Fruit fly (Drosophila melanogaster) whole organism, embryonic: ENCODE measurements around the gene Atat.
A peak's percentile ranks its signal among the peaks of the same experiment; 100 is the strongest.

Source experiments
- Aef1 ChIP-seq: fragments of 200-800 bp; sonication (Bioruptor generic); IDR thresholded peaks from 3 replicates; pipeline ENCODE4 v1.3.6; 2022; ENCODE audit warnings: missing biosample characterization, missing genetic modification characterization
- Asciz ChIP-seq: fragments of 200-800 bp; sonication (Bioruptor generic); optimal IDR thresholded peaks from 2 replicates; lab custom pipeline; 2017; ENCODE audit warnings: missing biosample characterization, mild to moderate bottlenecking, missing genetic modification characterization, missing genetic modification reagents
- CG11085 ChIP-seq: fragments of 200-800 bp; sonication (Bioruptor generic); IDR thresholded peaks from 2 replicates; pipeline ENCODE4 v1.3.6; 2022; ENCODE audit warnings: missing biosample characterization, missing genetic modification characterization
- CG11093 ChIP-seq: fragments of 200-800 bp; sonication (Bioruptor generic); IDR thresholded peaks from 3 replicates; pipeline ENCODE4 v1.3.6; 2022; ENCODE audit warnings: missing biosample characterization, missing genetic modification characterization
- CG11504 ChIP-seq: fragments of 200-800 bp; sonication (Bioruptor generic); optimal IDR thresholded peaks from 3 replicates; lab custom pipeline; 2019; ENCODE audit warnings: missing biosample characterization, mild to moderate bottlenecking, missing genetic modification characterization, moderate library complexity
- CG13775 ChIP-seq: fragments of 200-800 bp; sonication (Bioruptor generic); optimal IDR thresholded peaks from 3 replicates; lab custom pipeline; 2017; ENCODE audit warnings: missing biosample characterization, mild to moderate bottlenecking, missing genetic modification characterization
- CG16815 ChIP-seq: fragments of 200-800 bp; sonication (Bioruptor generic); optimal IDR thresholded peaks from 3 replicates; lab custom pipeline; 2017; ENCODE audit warnings: missing biosample characterization, mild to moderate bottlenecking, missing genetic modification characterization
- CG17385 ChIP-seq: fragments of 200-800 bp; sonication (Bioruptor generic); optimal IDR thresholded peaks from 3 replicates; lab custom pipeline; 2018; ENCODE audit warnings: missing biosample characterization, mild to moderate bottlenecking, missing genetic modification characterization
- CG17912 ChIP-seq: fragments of 200-800 bp; sonication (Bioruptor generic); optimal IDR thresholded peaks from 2 replicates; lab custom pipeline; 2018; ENCODE audit warnings: missing biosample characterization, mild to moderate bottlenecking, missing genetic modification characterization
- CG2678 ChIP-seq: fragments of 200-800 bp; sonication (Bioruptor generic); optimal IDR thresholded peaks from 3 replicates; lab custom pipeline; 2019; ENCODE audit warnings: missing biosample characterization, mild to moderate bottlenecking, missing genetic modification characterization, moderate library complexity
- CG3163 ChIP-seq: fragments of 200-800 bp; sonication (Bioruptor generic); optimal IDR thresholded peaks from 3 replicates; lab custom pipeline; 2016; ENCODE audit warnings: missing biosample characterization, missing genetic modification characterization
- CG4328 ChIP-seq: fragments of 200-800 bp; sonication (Bioruptor generic); optimal IDR thresholded peaks from 3 replicates; lab custom pipeline; 2017; ENCODE audit warnings: missing biosample characterization, missing genetic modification reagents, missing genetic modification characterization
- CG4404 ChIP-seq: fragments of 200-800 bp; sonication (Bioruptor generic); IDR thresholded peaks from 2 replicates; pipeline ENCODE4 v1.3.6; 2022; ENCODE audit warnings: missing biosample characterization, missing genetic modification characterization
- CG7372 ChIP-seq: fragments of 200-800 bp; sonication (Bioruptor generic); IDR thresholded peaks from 2 replicates; pipeline ENCODE4 v1.3.6; 2022; ENCODE audit warnings: missing biosample characterization, missing genetic modification characterization
- CG7987 ChIP-seq: fragments of 200-800 bp; sonication (Bioruptor generic); optimal IDR thresholded peaks from 2 replicates; lab custom pipeline; 2018; ENCODE audit warnings: missing biosample characterization, mild to moderate bottlenecking, missing genetic modification characterization, moderate library complexity
- CG9797 ChIP-seq: fragments of 200-800 bp; sonication (Bioruptor generic); optimal IDR thresholded peaks from 3 replicates; lab custom pipeline; 2018; ENCODE audit warnings: missing biosample characterization, mild to moderate bottlenecking, missing genetic modification characterization
- CHES-1-like ChIP-seq: fragments of 200-800 bp; sonication (Bioruptor generic); optimal IDR thresholded peaks from 2 replicates; lab custom pipeline; 2016; ENCODE audit warnings: missing biosample characterization, missing genetic modification characterization
- CoRest ChIP-seq: fragments of 200-800 bp; sonication (Bioruptor generic); optimal IDR thresholded peaks from 3 replicates; lab custom pipeline; 2018; ENCODE audit warnings: missing biosample characterization, mild to moderate bottlenecking, missing genetic modification characterization, moderate library complexity
- CrebB ChIP-seq: fragments of 200-800 bp; sonication (Bioruptor generic); optimal IDR thresholded peaks from 3 replicates; lab custom pipeline; 2018; ENCODE audit warnings: missing biosample characterization, mild to moderate bottlenecking, missing genetic modification characterization
- Dfd ChIP-seq, 2 experiments: fragments of >200 bp; optimal IDR thresholded peaks; 2 replicates each; lab custom pipeline; 2017; ENCODE audit warnings: missing biosample characterization in 2 of 2, missing genetic modification characterization in 2 of 2
- Dref ChIP-seq: fragments of 200-800 bp; sonication (Bioruptor generic); IDR thresholded peaks from 2 replicates; pipeline ENCODE4 v1.3.6; 2022; ENCODE audit warnings: missing biosample characterization, missing genetic modification characterization
- Drgx ChIP-seq: fragments of 200-800 bp; sonication (Bioruptor generic); IDR thresholded peaks from 2 replicates; pipeline ENCODE4 v1.3.6; 2022; ENCODE audit warnings: missing biosample characterization, missing genetic modification characterization
- Hand ChIP-seq: fragments of 200-800 bp; sonication (Bioruptor generic); optimal IDR thresholded peaks from 2 replicates; lab custom pipeline; 2017; ENCODE audit warnings: mild to moderate bottlenecking, missing biosample characterization, missing genetic modification reagents, missing genetic modification characterization
- Hmr ChIP-seq: fragments of 200-800 bp; sonication (Bioruptor generic); optimal IDR thresholded peaks from 3 replicates; lab custom pipeline; 2017; ENCODE audit warnings: mild to moderate bottlenecking, missing biosample characterization, missing genetic modification reagents, missing genetic modification characterization
- Hr3 ChIP-seq: fragments of 200-800 bp; sonication (Bioruptor generic); optimal IDR thresholded peaks from 3 replicates; lab custom pipeline; 2016; ENCODE audit warnings: missing biosample characterization, missing genetic modification characterization
- Mad ChIP-seq: fragments of 200-800 bp; sonication (Bioruptor generic); optimal IDR thresholded peaks from 2 replicates; lab custom pipeline; 2016; ENCODE audit warnings: missing biosample characterization, missing genetic modification characterization
- Max ChIP-seq: fragments of 200-800 bp; sonication (Bioruptor generic); optimal IDR thresholded peaks from 2 replicates; lab custom pipeline; 2016; ENCODE audit warnings: missing biosample characterization, mild to moderate bottlenecking, missing genetic modification characterization
- Meics ChIP-seq: fragments of 200-800 bp; sonication (Bioruptor generic); optimal IDR thresholded peaks from 2 replicates; lab custom pipeline; 2017; ENCODE audit warnings: missing biosample characterization, mild to moderate bottlenecking, missing genetic modification characterization
- Mrtf ChIP-seq: fragments of 200-800 bp; sonication (Bioruptor generic); IDR thresholded peaks from 3 replicates; pipeline ENCODE4 v1.3.6; 2022; ENCODE audit warnings: missing biosample characterization, missing genetic modification characterization
- NC2β ChIP-seq: fragments of 200-800 bp; sonication (Bioruptor generic); optimal IDR thresholded peaks from 2 replicates; lab custom pipeline; 2016; ENCODE audit warnings: missing biosample characterization, missing genetic modification characterization
- Oli ChIP-seq: fragments of 200-800 bp; sonication (Bioruptor generic); optimal IDR thresholded peaks from 2 replicates; lab custom pipeline; 2018; ENCODE audit warnings: missing biosample characterization, mild to moderate bottlenecking, missing genetic modification characterization, moderate library complexity
- Sin3A ChIP-seq: fragments of >200 bp; optimal IDR thresholded peaks from 2 replicates; lab custom pipeline; 2018
- Sox100B ChIP-seq: fragments of 200-800 bp; sonication (Bioruptor generic); optimal IDR thresholded peaks from 3 replicates; lab custom pipeline; 2018; ENCODE audit warnings: missing biosample characterization, mild to moderate bottlenecking, missing genetic modification characterization
- TFAM ChIP-seq: fragments of 200-800 bp; sonication (Bioruptor generic); optimal IDR thresholded peaks from 2 replicates; lab custom pipeline; 2017; ENCODE audit warnings: missing biosample characterization, missing genetic modification characterization, inconsistent platforms
- Taf1 ChIP-seq: fragments of 200-800 bp; sonication (Bioruptor generic); IDR thresholded peaks from 2 replicates; pipeline ENCODE4 v1.3.6; 2022; ENCODE audit warnings: missing biosample characterization, missing genetic modification characterization
- amos ChIP-seq: fragments of 200-800 bp; sonication (Bioruptor generic); IDR thresholded peaks from 2 replicates; pipeline ENCODE4 v1.3.6; 2022; ENCODE audit warnings: missing biosample characterization, missing genetic modification characterization; ENCODE audit not compliant: partially characterized antibody
- bab2 ChIP-seq: fragments of 200-800 bp; sonication (Bioruptor generic); optimal IDR thresholded peaks from 2 replicates; lab custom pipeline; 2016; ENCODE audit warnings: missing biosample characterization, missing genetic modification characterization
- ci ChIP-seq: fragments of 200-800 bp; sonication (Bioruptor generic); IDR thresholded peaks from 3 replicates; pipeline ENCODE4 v1.3.6; 2022; ENCODE audit warnings: missing biosample characterization, missing genetic modification characterization
- crp ChIP-seq, 2 experiments: fragments of 200-800 bp; sonication (Bioruptor generic); optimal IDR thresholded peaks; 2 replicates in 1 of 2; 3 replicates in 1 of 2; lab custom pipeline; 2017; ENCODE audit warnings: missing biosample characterization in 2 of 2, missing genetic modification characterization in 2 of 2, mild to moderate bottlenecking in 1 of 2, moderate library complexity in 1 of 2
- danr ChIP-seq: fragments of 200-800 bp; sonication (Bioruptor generic); IDR thresholded peaks from 2 replicates; pipeline ENCODE4 v1.3.6; 2022; ENCODE audit warnings: missing biosample characterization, missing genetic modification characterization
- ems ChIP-seq: fragments of 200-800 bp; sonication (Bioruptor generic); optimal IDR thresholded peaks from 3 replicates; lab custom pipeline; 2016; ENCODE audit warnings: missing biosample characterization, missing genetic modification characterization
- hkb ChIP-seq, 2 experiments: fragments of 200-800 bp in 1 of 2; fragments of >200 bp in 1 of 2; sonication (Bioruptor generic) in 1 of 2; IDR thresholded peaks in 1 of 2; optimal IDR thresholded peaks in 1 of 2; 2 replicates each; pipeline versions ENCODE4 v1.3.6 to Lab custom; 2017 to 2022; ENCODE audit warnings: missing biosample characterization in 1 of 2, missing genetic modification characterization in 1 of 2
- jing ChIP-seq: fragments of 200-800 bp; sonication (Bioruptor generic); optimal IDR thresholded peaks from 2 replicates; lab custom pipeline; 2018; ENCODE audit warnings: missing biosample characterization, mild to moderate bottlenecking, missing genetic modification characterization
- lab ChIP-seq: fragments of 200-800 bp; sonication (Bioruptor generic); optimal IDR thresholded peaks from 3 replicates; lab custom pipeline; 2017; ENCODE audit warnings: missing biosample characterization, missing genetic modification characterization, mild to moderate bottlenecking, moderate library complexity, missing genetic modification reagents
- lbe ChIP-seq: fragments of 200-800 bp; sonication (Bioruptor generic); optimal IDR thresholded peaks from 2 replicates; lab custom pipeline; 2016; ENCODE audit warnings: missing biosample characterization, mild to moderate bottlenecking, missing genetic modification characterization
- toy ChIP-seq: fragments of 200-800 bp; sonication (Bioruptor generic); IDR thresholded peaks from 2 replicates; pipeline ENCODE4 v1.3.6; 2022; ENCODE audit warnings: missing biosample characterization, missing genetic modification characterization
- twi ChIP-seq: fragments of 200-800 bp; optimal IDR thresholded peaks from 2 replicates; lab custom pipeline; 2019; ENCODE audit warnings: missing biosample characterization, mild to moderate bottlenecking, missing genetic modification characterization, moderate library complexity
- wdn ChIP-seq: fragments of 200-800 bp; sonication (Bioruptor generic); IDR thresholded peaks from 2 replicates; pipeline ENCODE4 v1.3.6; 2022; ENCODE audit warnings: missing biosample characterization, missing genetic modification characterization

Atat gene

DNA sequence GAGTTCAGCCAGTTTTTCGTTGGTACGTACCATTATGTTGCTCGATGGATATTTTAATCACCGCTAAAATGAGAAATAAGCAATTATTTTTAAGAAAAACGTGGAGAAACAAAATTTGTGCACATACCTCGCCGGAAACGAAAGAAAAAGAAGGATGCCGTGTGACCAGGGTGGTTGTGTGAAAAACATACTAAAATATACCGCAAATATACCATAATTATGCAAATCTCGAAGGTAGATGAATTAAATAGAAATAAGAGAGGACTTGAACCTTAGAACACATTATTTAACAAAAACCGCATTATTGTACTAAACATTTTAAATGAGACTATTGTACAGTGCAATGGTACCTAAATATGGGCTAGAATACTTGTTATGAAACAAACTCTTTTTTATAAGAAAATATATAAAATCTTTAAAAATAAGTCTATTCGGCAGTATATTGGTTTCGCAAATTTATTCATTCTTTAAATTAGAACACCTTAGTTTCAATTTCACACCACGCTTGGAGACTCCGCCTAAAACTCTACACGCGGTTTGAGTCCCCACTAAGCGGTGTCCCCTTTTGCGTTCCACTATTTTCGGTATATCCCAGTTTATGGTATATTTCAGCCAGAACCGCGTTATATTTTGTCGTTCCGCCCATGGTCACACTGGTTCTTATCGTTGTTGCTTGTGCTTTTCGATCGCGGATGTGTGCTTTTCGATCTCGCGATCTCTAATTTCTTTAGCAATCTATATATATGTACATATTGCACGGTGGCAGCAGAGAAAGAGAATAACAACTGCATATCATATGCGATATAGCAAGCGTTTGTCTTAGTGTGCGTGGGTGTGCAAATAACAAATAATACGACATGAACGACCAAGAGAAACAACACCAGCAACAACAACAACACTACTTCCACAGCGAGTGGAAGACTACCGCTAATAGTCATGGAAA is 3.4 kb upstream of the Atat start, which contains the start of the genes RpS17 and MTF-1 (continued):
- peak; percentile 78 for TF ChIP-seq CG17912 (GFP tag; lab: Kevin White, UChicago)
- TF ChIP-seq jing (GFP tag; lab: Kevin White, UChicago), result no peak
- peak; percentile 26 for TF ChIP-seq Max (GFP tag; lab: Kevin White, UChicago)
- TF ChIP-seq CG7372 (GFP tag; lab: Robert Waterston, UW), result no peak; the same call in 1 of the 2 replicates
- TF ChIP-seq CG16815 (GFP tag; lab: Kevin White, UChicago), result no peak
- TF ChIP-seq CHES-1-like (GFP tag; lab: Kevin White, UChicago), result peak; percentile 43
- TF ChIP-seq Drgx, result no peak
- TF ChIP-seq CrebB (tag; lab: Kevin White, UChicago), result peak; percentile 52
- TF ChIP-seq CG7987, result peak; percentile 64
- no peak for TF ChIP-seq crp (GFP tag; optimal IDR thresholded peaks at IDR 0.05; lab: Kevin White, UChicago)
- 0 out of 2 replicates have a peak, but pooled peaks have one; percentile 11 for TF ChIP-seq wdn (GFP tag; lab: Robert Waterston, UW)
- 0 out of 2 replicates have a peak, but pooled peaks have one; percentile 30 for TF ChIP-seq CG11085 (GFP tag; lab: Robert Waterston, UW)
- peak; percentile 73 for TF ChIP-seq Meics (GFP tag; lab: Kevin White, UChicago)
- no peak for TF ChIP-seq Sin3A (lab: Kevin White, UChicago)
- TF ChIP-seq CG13775, result peak; percentile 61
- TF ChIP-seq bab2 (GFP tag; lab: Kevin White, UChicago), result no peak
- TF ChIP-seq Hr3, result peak; percentile 17
- peak; percentile 39 for TF ChIP-seq CG3163 (GFP tag; lab: Kevin White, UChicago)
- TF ChIP-seq ci (GFP tag; lab: Robert Waterston, UW), result peak; percentile 90
- TF ChIP-seq lbe (GFP tag; lab: Kevin White, UChicago), result peak; percentile 28
- peak; percentile 63 for TF ChIP-seq CG4328 (GFP tag; lab: Kevin White, UChicago)
- TF ChIP-seq Mad (GFP tag; lab: Kevin White, UChicago), result peak; percentile 10
- peak; percentile 66 for TF ChIP-seq Hmr (GFP tag; lab: Kevin White, UChicago)
- no peak for TF ChIP-seq Aef1
- TF ChIP-seq CG4404 (GFP tag; lab: Robert Waterston, UW), result no peak
- no peak for TF ChIP-seq Dfd (GFP tag; optimal IDR thresholded peaks at IDR 0.05; lab: Kevin White, UChicago)
- peak; percentile 85 for TF ChIP-seq CG9797 (GFP tag; lab: Kevin White, UChicago)
- peak; percentile 37 for TF ChIP-seq Hand (GFP tag; lab: Kevin White, UChicago)
- no peak for TF ChIP-seq toy (GFP tag; lab: Robert Waterston, UW)
- TF ChIP-seq twi, result no peak
- peak; percentile 46 for TF ChIP-seq Sox100B (GFP tag; lab: Kevin White, UChicago)
- TF ChIP-seq Oli (tag; lab: Kevin White, UChicago), result peak; percentile 40

DNA sequence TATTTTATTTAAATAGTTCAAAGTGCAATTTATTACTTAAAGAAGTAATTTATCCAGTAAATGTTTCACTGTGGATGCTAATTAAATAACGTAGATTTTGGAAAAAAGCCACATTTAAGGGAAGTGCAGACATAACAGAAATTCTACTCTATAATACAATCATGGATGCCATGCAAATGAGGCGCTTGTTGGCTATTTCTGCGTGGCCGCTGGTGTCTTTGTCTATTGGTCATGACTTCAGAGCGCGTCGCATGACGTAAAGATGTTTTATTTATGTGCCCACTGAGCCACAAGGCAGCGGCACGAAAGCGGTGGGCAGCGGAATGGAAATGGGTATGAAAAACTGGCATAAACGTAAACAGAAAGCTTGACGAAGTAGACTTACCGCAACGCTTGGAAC is 720 bp downstream of the Atat start:
- TF ChIP-seq danr (no peak), CG11504 (tag; lab: Kevin White, UChicago) (peak; percentile 48), Mrtf (GFP tag; lab: Robert Waterston, UW) (no peak), Asciz (peak; percentile 20), lab (peak; percentile 40), ems (GFP tag; lab: Kevin White, UChicago) (no peak), CG2678 (peak; percentile 32), CG17385 (GFP tag; lab: Kevin White, UChicago) (peak; percentile 20), CoRest (no peak), twi (no peak), TFAM (GFP tag; lab: Kevin White, UChicago) (no peak), NC2β (GFP tag; lab: Kevin White, UChicago) (no peak), Dref (GFP tag; lab: Robert Waterston, UW) (no peak), Taf1 (GFP tag; lab: Robert Waterston, UW) (no peak), amos (GFP tag; lab: Robert Waterston, UW) (no peak), CG11093 (no peak), CG3163 (GFP tag; lab: Kevin White, UChicago) (no peak), hkb (optimal IDR thresholded peaks at IDR 0.05; lab: Kevin White, UChicago) (no peak), hkb (GFP tag; IDR thresholded peaks at IDR 0.05; lab: Robert Waterston, UW) (peak; percentile 10; the same call in 1 of the 2 replicates), CG4328 (GFP tag; lab: Kevin White, UChicago) (peak; percentile 32)
